Fruit fly (Drosophila melanogaster): ENCODE measurements around the gene CG31371.

CG31371 gene

dm6 chr3R:30531129-30531708 lies 27.9 kb upstream of the CG31371 start (continued):
- TF ChIP-seq hbn (GFP tag; IDR thresholded peaks at IDR 0.05; ENCODE audit: partially characterized antibody): no peak
- TF ChIP-seq Jarid2 (GFP tag; optimal IDR thresholded peaks at IDR 0.05): no peak
- TF ChIP-seq Dbx (GFP tag; IDR thresholded peaks at IDR 0.05): no peak
- TF ChIP-seq CG18619 (GFP tag; optimal IDR thresholded peaks at IDR 0.05): no peak
- TF ChIP-seq chm (GFP tag; IDR thresholded peaks at IDR 0.05): no peak
- TF ChIP-seq Oli (tag; optimal IDR thresholded peaks at IDR 0.05): peak; percentile 10
- peak; percentile 50 for TF ChIP-seq dmrt99B (tag; optimal IDR thresholded peaks at IDR 0.05)
- TF ChIP-seq org-1 (GFP tag; optimal IDR thresholded peaks at IDR 0.05): no peak
- no peak for TF ChIP-seq NC2α (GFP tag; optimal IDR thresholded peaks at IDR 0.05)
- no peak for TF ChIP-seq CG2202 (tag; optimal IDR thresholded peaks at IDR 0.05)
- TF ChIP-seq CG12744 (GFP tag; optimal IDR thresholded peaks at IDR 0.05): no peak
- no peak for TF ChIP-seq CG1603 (tag; optimal IDR thresholded peaks at IDR 0.05)
- TF ChIP-seq HLH54F (GFP tag; optimal IDR thresholded peaks at IDR 0.05): no peak
- TF ChIP-seq CG9932 (GFP tag; IDR thresholded peaks at IDR 0.05): no peak
- peak; percentile 59 for TF ChIP-seq row (GFP tag; IDR thresholded peaks at IDR 0.05)
- TF ChIP-seq Nf-YA (GFP tag; IDR thresholded peaks at IDR 0.05): no peak
- TF ChIP-seq unc-4 (GFP tag; IDR thresholded peaks at IDR 0.05; ENCODE audit: partially characterized antibody): no peak
- peak; percentile 15 for TF ChIP-seq CG17829 (tag; optimal IDR thresholded peaks at IDR 0.05)
- TF ChIP-seq CG16815 (GFP tag; optimal IDR thresholded peaks at IDR 0.05): no peak
- no peak for TF ChIP-seq CG8765 (GFP tag; IDR thresholded peaks at IDR 0.05)
- no peak for TF ChIP-seq CG10462 (GFP tag; optimal IDR thresholded peaks at IDR 0.05)
- no peak for TF ChIP-seq CG3281 (GFP tag; optimal IDR thresholded peaks at IDR 0.05)
- TF ChIP-seq CG4707 (GFP tag; optimal IDR thresholded peaks at IDR 0.05): no peak
- no peak for TF ChIP-seq CG1792 (GFP tag; optimal IDR thresholded peaks at IDR 0.05)
- peak; percentile 27 for TF ChIP-seq grau (tag; optimal IDR thresholded peaks at IDR 0.05)
- TF ChIP-seq ham (GFP tag; IDR thresholded peaks at IDR 0.05): no peak
- no peak for TF ChIP-seq CG8388 (GFP tag; optimal IDR thresholded peaks at IDR 0.05)
- no peak for TF ChIP-seq vvl (GFP tag; IDR thresholded peaks at IDR 0.05)
- peak; percentile 17 for TF ChIP-seq CoRest (tag; optimal IDR thresholded peaks at IDR 0.05)
- TF ChIP-seq CG9817 (tag; optimal IDR thresholded peaks at IDR 0.05): no peak
- TF ChIP-seq CkIIα-i1 (GFP tag; IDR thresholded peaks at IDR 0.05): no peak
- no peak for TF ChIP-seq tap (tag; optimal IDR thresholded peaks at IDR 0.05)
- TF ChIP-seq CG10321 (GFP tag; IDR thresholded peaks at IDR 0.05): no peak
- TF ChIP-seq CG13775 (GFP tag; optimal IDR thresholded peaks at IDR 0.05): no peak
- TF ChIP-seq CG18262 (tag; optimal IDR thresholded peaks at IDR 0.05): peak; percentile 37
- TF ChIP-seq CG7839 (tag; optimal IDR thresholded peaks at IDR 0.05): peak; percentile 23
- TF ChIP-seq CG6683 (GFP tag; optimal IDR thresholded peaks at IDR 0.05): no peak
- no peak for TF ChIP-seq CG13287 (GFP tag; IDR thresholded peaks at IDR 0.05; ENCODE audit: partially characterized antibody)
- TF ChIP-seq hth (optimal IDR thresholded peaks at IDR 0.05): no peak
- no peak for TF ChIP-seq Stat92E (GFP tag; optimal IDR thresholded peaks at IDR 0.05)
- peak; percentile 6 for TF ChIP-seq dmrt11E (tag; optimal IDR thresholded peaks at IDR 0.05)
- TF ChIP-seq ato (GFP tag; IDR thresholded peaks at IDR 0.05; ENCODE audit: partially characterized antibody): no peak
- no peak for TF ChIP-seq CG12942 (GFP tag; optimal IDR thresholded peaks at IDR 0.05)
- TF ChIP-seq fd64A (GFP tag; optimal IDR thresholded peaks at IDR 0.05): no peak
- 0 out of 2 replicates have a peak, but pooled peaks have one; percentile 26 for TF ChIP-seq Drgx (GFP tag; IDR thresholded peaks at IDR 0.05)
- TF ChIP-seq CG6765 (GFP tag; optimal IDR thresholded peaks at IDR 0.05): no peak
- TF ChIP-seq CG10565 (GFP tag; optimal IDR thresholded peaks at IDR 0.05): no peak
- TF ChIP-seq CG4328 (GFP tag; optimal IDR thresholded peaks at IDR 0.05): no peak
- no peak for TF ChIP-seq CG30431 (GFP tag; optimal IDR thresholded peaks at IDR 0.05)
- TF ChIP-seq D19B (GFP tag; optimal IDR thresholded peaks at IDR 0.05): peak; percentile 60

Measured in whole organism, embryonic.